Worm (Caenorhabditis elegans): Measurements from ENCODE around the gene Y53G8AR.5.
"Not testable (repeated sequence)": the region's sequence is repeated elsewhere in the genome, so short reads cannot be mapped to it uniquely, and the experiment has no call there.

- TF ChIP-seq flt-1 (GFP tag; IDR thresholded peaks at IDR 0.05); tab-1 (GFP tag; IDR thresholded peaks at IDR 0.05); ztf-29 (GFP tag; IDR thresholded peaks at IDR 0.05); klf-2 (GFP tag; conservative IDR thresholded peaks at IDR 0.05); T22C8.4 (GFP tag; IDR thresholded peaks at IDR 0.05); cog-1 (tag; optimal IDR thresholded peaks at IDR 0.05): not testable (repeated sequence)
Measured at ce11 chrIII:3259691-3260090, 37.6 kb upstream of the Y53G8AR.5 start, which contains the start of gene Y53G8AM.6.

Data from whole organism, midembryonic.